Fruit fly (Drosophila melanogaster) whole organism, pupa: Measurements from ENCODE around the gene CG9265.

Source experiments
- CG10348 ChIP-seq: fragments of 200-800 bp; sonication (Bioruptor generic); IDR thresholded peaks from 2 replicates; pipeline ENCODE4 v1.3.6; 2022; ENCODE audit warnings: missing biosample characterization, missing genetic modification characterization
- CG12605 ChIP-seq: fragments of 200-800 bp; sonication (Bioruptor generic); IDR thresholded peaks from 2 replicates; pipeline ENCODE4 v1.3.6; 2022; ENCODE audit warnings: missing biosample characterization, missing genetic modification characterization
- CG13204 ChIP-seq: fragments of 200-800 bp; sonication (Bioruptor generic); optimal IDR thresholded peaks from 2 replicates; lab custom pipeline; 2018; ENCODE audit warnings: missing biosample characterization, mild to moderate bottlenecking, missing genetic modification characterization, moderate library complexity
- CG4496 ChIP-seq: fragments of 200-800 bp; sonication (Bioruptor generic); IDR thresholded peaks from 3 replicates; pipeline ENCODE4 v1.3.6; 2022; ENCODE audit warnings: missing biosample characterization, missing genetic modification characterization
- CG8301 ChIP-seq: fragments of 200-800 bp; sonication (Bioruptor generic); optimal IDR thresholded peaks from 2 replicates; lab custom pipeline; 2018; ENCODE audit warnings: missing biosample characterization, mild to moderate bottlenecking, missing genetic modification characterization
- CG9948 ChIP-seq: fragments of 200-800 bp; sonication (Bioruptor generic); optimal IDR thresholded peaks from 2 replicates; lab custom pipeline; 2018; ENCODE audit warnings: missing biosample characterization, mild to moderate bottlenecking, missing genetic modification characterization, moderate library complexity
- D1 ChIP-seq: fragments of 200-800 bp; sonication (Bioruptor generic); optimal IDR thresholded peaks from 2 replicates; lab custom pipeline; 2018; ENCODE audit warnings: missing biosample characterization, mild to moderate bottlenecking, missing genetic modification characterization, moderate library complexity
- EcR ChIP-seq: fragments of 200-800 bp; sonication (Bioruptor generic); optimal IDR thresholded peaks from 3 replicates; lab custom pipeline; 2019; ENCODE audit warnings: missing biosample characterization, missing genetic modification characterization, mild to moderate bottlenecking, moderate library complexity, missing genetic modification reagents
- Ets98B ChIP-seq: fragments of 200-800 bp; sonication (Bioruptor generic); IDR thresholded peaks from 2 replicates; pipeline ENCODE4 v1.3.6; 2022; ENCODE audit warnings: missing biosample characterization, missing genetic modification characterization
- fd96Ca ChIP-seq: fragments of 200-800 bp; sonication (Bioruptor generic); IDR thresholded peaks from 3 replicates; pipeline ENCODE4 v1.3.6; 2022; ENCODE audit warnings: missing biosample characterization, missing genetic modification characterization
- gl ChIP-seq: fragments of 200-800 bp; sonication (Bioruptor generic); optimal IDR thresholded peaks from 2 replicates; lab custom pipeline; 2018; ENCODE audit warnings: missing biosample characterization, mild to moderate bottlenecking, missing genetic modification characterization
- rn ChIP-seq: fragments of 200-800 bp; sonication (Bioruptor generic); IDR thresholded peaks from 2 replicates; pipeline ENCODE4 v1.3.6; 2022; ENCODE audit warnings: missing biosample characterization, missing genetic modification characterization

DNA sequence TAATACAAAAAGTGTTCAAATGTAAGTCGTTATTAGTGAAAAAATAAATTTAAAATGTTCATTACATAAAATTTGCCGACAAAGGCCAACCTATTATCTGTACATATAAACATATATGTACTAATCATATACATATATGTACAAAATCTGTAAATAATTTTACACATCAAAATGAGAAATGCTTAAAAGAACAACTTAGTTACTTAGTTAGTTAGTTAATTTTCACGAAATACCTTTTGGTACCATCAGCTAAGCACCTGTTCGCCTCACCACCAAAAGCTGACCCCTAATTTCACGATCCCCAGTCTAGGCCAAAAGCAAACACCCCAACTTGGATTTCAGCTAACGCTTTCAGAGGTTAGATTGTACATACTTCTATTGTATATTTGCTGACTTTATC is 17.8 kb upstream of the CG9265 start, which contains the start of gene CG9259:
- TF ChIP-seq CG12605 (GFP tag; lab: Robert Waterston, UW), result no peak
- no peak for TF ChIP-seq D1 (tag; lab: Kevin White, UChicago)
- TF ChIP-seq EcR (GFP tag; lab: Kevin White, UChicago), result no peak
- TF ChIP-seq gl (tag; lab: Kevin White, UChicago), result no peak
- no peak for TF ChIP-seq fd96Ca (GFP tag; lab: Robert Waterston, UW)
- TF ChIP-seq rn (GFP tag; lab: Robert Waterston, UW), result no peak
- no peak for TF ChIP-seq Ets98B
- no peak for TF ChIP-seq CG4496 (GFP tag; lab: Robert Waterston, UW)
- no peak for TF ChIP-seq CG9948
- TF ChIP-seq CG8301 (tag; lab: Kevin White, UChicago), result no peak
- TF ChIP-seq CG10348, result no peak
- TF ChIP-seq CG13204 (GFP tag; lab: Kevin White, UChicago), result no peak
